5 worm cellular contexts compared by ENCODE assay signal in the genomic region with DNA sequence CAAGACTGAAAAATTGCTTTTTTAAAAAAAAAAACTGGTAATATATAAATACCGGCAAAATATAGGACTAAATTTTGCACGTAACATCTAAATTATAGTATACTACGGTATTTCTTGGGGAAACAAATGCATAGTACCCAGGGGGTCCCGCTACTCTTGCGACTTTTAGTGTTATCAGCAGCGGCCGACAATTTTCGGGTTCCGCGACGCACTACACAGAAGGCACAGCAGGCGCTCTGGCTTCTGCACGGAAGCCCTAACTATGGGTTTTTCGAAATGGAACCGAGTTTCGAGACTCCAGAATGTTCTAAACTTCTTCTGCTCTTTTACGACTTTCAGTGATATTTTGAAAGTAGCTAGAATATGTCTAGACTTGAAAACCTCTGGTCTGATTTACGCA.
TF ChIP-seq lines count a peak whose summit lies in the region.

No protein-coding gene starts in this region.

TF ChIP-seq in whole organism, L1 larva, 84 proteins besides CTCF, POLR2A, EP300 and RAD21:
- TF ChIP-seq tlp-1 (tag; optimal IDR thresholded peaks at IDR 0.05; lab: Kevin White, UChicago): no peak
- peak; percentile 84 for TF ChIP-seq snpc-4 (tag; optimal IDR thresholded peaks at IDR 0.05; lab: Kevin White, UChicago)
- TF ChIP-seq grh-1 (GFP tag; IDR thresholded peaks at IDR 0.05; lab: Robert Waterston, UW): no peak

TF ChIP-seq in whole organism, L2 larva, 48 proteins besides CTCF, POLR2A, EP300 and RAD21:
- TF ChIP-seq alr-1 (tag; optimal IDR thresholded peaks at IDR 0.05; lab: Kevin White, UChicago) (no peak), snpc-4 (tag; optimal IDR thresholded peaks at IDR 0.05; lab: Kevin White, UChicago) (peak; percentile 54)

TF ChIP-seq in whole organism, L3 larva, 47 proteins besides CTCF, POLR2A, EP300 and RAD21:
- no peak for TF ChIP-seq nhr-43 (tag; optimal IDR thresholded peaks at IDR 0.05; lab: Kevin White, UChicago; ENCODE audit: poor library complexity, severe bottlenecking)
- TF ChIP-seq snpc-4 (tag; optimal IDR thresholded peaks at IDR 0.05; lab: Kevin White, UChicago): peak; percentile 16

TF ChIP-seq in whole organism, L4 larva, 104 proteins besides CTCF, POLR2A, EP300 and RAD21:
- TF ChIP-seq pha-4 (GFP tag; IDR thresholded peaks at IDR 0.05; lab: Robert Waterston, UW) (no peak), pha-4 (tag; optimal IDR thresholded peaks at IDR 0.05; lab: Kevin White, UChicago) (no peak), pqm-1 (tag; optimal IDR thresholded peaks at IDR 0.05; lab: Kevin White, UChicago) (no peak), zip-2 (tag; optimal IDR thresholded peaks at IDR 0.05; lab: Kevin White, UChicago) (no peak), unc-62 (GFP tag; optimal IDR thresholded peaks at IDR 0.05 in 1 of 2; lab: Kevin White, UChicago) (peak in 1 of 2 experiments; percentile 81), unc-62 (tag; optimal IDR thresholded peaks at IDR 0.05; lab: Kevin White, UChicago) (no peak), nhr-28 (tag; optimal IDR thresholded peaks at IDR 0.05; lab: Kevin White, UChicago) (no peak), aha-1 (tag; lab: Kevin White, UChicago) (peak; percentile 68), php-3 (GFP tag; IDR thresholded peaks at IDR 0.05; lab: Robert Waterston, UW) (no peak), snpc-1.2 (GFP tag; IDR thresholded peaks at IDR 0.05; lab: Robert Waterston, UW) (no peak)

TF ChIP-seq in whole organism, young adult, 124 proteins besides CTCF, POLR2A, EP300 and RAD21:
- TF ChIP-seq C06A6.2 (GFP tag; conservative IDR thresholded peaks at IDR 0.05; lab: Robert Waterston, UW): no peak
- no peak for TF ChIP-seq unc-62 (GFP tag; optimal IDR thresholded peaks at IDR 0.05; lab: Kevin White, UChicago)
- TF ChIP-seq ztf-25 (GFP tag; IDR thresholded peaks at IDR 0.05; lab: Robert Waterston, UW): no peak
- peak; percentile 22; the same call in 1 of the 2 replicates for TF ChIP-seq hmg-1.2 (GFP tag; IDR thresholded peaks at IDR 0.05; lab: Robert Waterston, UW)
- TF ChIP-seq B0261.1 (tag; optimal IDR thresholded peaks at IDR 0.05; lab: Kevin White, UChicago): no peak
- TF ChIP-seq snpc-4 (GFP tag; optimal IDR thresholded peaks at IDR 0.05; lab: Kevin White, UChicago): no peak
- TF ChIP-seq snpc-4 (tag; optimal IDR thresholded peaks at IDR 0.05; lab: Kevin White, UChicago): peak in 3 of 4 experiments; percentile 16 to 83 (median 73)
